Worm (Caenorhabditis elegans): ENCODE measurements around the gene fbxa-7.
"Not testable (repeated sequence)": the region's sequence is repeated elsewhere in the genome, so short reads cannot be mapped to it uniquely, and the experiment has no call there.

- TF ChIP-seq dao-5, W03F9.2 (tag; optimal IDR thresholded peaks at IDR 0.05): not testable (repeated sequence)
Observed at ce11 chrIII:2261353-2261752, 10.1 kb upstream of the fbxa-7 start, which contains the start of gene fbxa-42.

All from whole organism, L4/young adult.